Fruit fly (Drosophila melanogaster) Kc167 (cell line): Measurements from ENCODE around the gene DCAF12.

ENCODE experiments used
- h ChIP-seq: fragments of >200 bp; optimal IDR thresholded peaks from 3 replicates; lab custom pipeline; 2018; ENCODE audit warnings: missing external identifiers
- psq ChIP-seq: fragments of >200 bp; optimal IDR thresholded peaks from 2 replicates; lab custom pipeline; 2017; ENCODE audit warnings: missing external identifiers

dm6 chr3R:11978278-11978677, 38.6 kb downstream of the DCAF12 start:
- TF ChIP-seq psq (no peak), h (no peak)
